Worm (Caenorhabditis elegans): ENCODE data around the gene flp-1.

DNA sequence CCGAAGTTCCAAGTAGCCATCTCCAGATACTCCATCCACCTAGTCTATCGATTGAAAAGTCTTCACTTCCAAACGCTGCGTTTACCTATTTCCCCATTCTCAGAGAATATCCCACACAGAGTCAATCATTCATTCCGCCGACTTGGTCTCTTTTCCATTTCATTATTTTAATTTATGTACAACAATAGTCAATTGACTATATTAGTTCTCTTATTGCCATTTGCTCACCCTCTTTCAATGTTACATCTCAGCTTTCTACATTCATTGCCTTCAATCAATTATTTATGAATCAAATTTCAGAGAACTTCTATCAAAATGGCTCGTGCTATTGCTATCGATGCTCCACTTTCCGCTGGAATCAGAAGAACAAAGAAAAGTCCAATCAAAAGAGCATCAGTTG is 35.9 kb upstream of the flp-1 start, which contains the start of gene aly-1:
- no peak for TF ChIP-seq unc-62 (GFP tag; optimal IDR thresholded peaks at IDR 0.05)
- TF ChIP-seq ama-1 (optimal IDR thresholded peaks at IDR 0.05), result no peak
- TF ChIP-seq ama-1 (GFP tag; optimal IDR thresholded peaks at IDR 0.05), result no peak
- TF ChIP-seq dpl-1 (GFP tag; optimal IDR thresholded peaks at IDR 0.05), result no peak
